Worm (Caenorhabditis elegans): ENCODE measurements around the gene ZC262.13.

ce11 chrIII:8334432-8334831 lies 8.4 kb downstream of the ZC262.13 start, which contains the start of gene ZC262.4:
- TF ChIP-seq him-1 (tag; optimal IDR thresholded peaks at IDR 0.05) (no peak), W03F9.2 (tag; optimal IDR thresholded peaks at IDR 0.05) (no peak)

Measured in whole organism, L4/young adult.